Worm (Caenorhabditis elegans): Measurements from ENCODE around the gene F29G6.1.
A peak's percentile ranks its signal among the peaks of the same experiment; 100 is the strongest.

F29G6.1 gene

DNA sequence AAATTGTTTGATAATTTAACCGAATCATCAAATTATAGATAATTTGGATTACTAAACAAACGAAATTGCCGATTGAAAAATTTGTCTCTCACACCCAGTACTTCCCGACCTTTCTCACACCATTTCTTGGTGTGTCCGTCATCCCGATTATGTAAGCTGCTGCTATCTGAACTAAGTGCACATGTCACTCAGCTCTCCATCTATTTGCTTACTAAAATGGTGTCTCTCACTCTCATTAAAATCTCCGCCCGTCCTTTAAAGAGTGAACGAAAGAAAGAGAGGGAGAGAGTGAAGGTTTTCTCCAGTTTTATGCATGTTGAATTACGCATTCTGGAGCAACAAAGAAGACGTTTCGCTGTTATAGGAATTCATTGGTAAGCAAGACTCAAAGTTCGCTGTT lies 52.5 kb downstream of the F29G6.1 start:
- TF ChIP-seq nhr-76 (tag; optimal IDR thresholded peaks at IDR 0.05) (no peak), lsy-2 (tag; optimal IDR thresholded peaks at IDR 0.05) (no peak), egl-13 (tag; optimal IDR thresholded peaks at IDR 0.05) (no peak), lir-3 (tag; optimal IDR thresholded peaks at IDR 0.05; ENCODE audit: poor library complexity) (no peak), dsc-1 (tag; optimal IDR thresholded peaks at IDR 0.05) (peak; percentile 13), ceh-90 (tag; optimal IDR thresholded peaks at IDR 0.05) (no peak), mab-9 (GFP tag; IDR thresholded peaks at IDR 0.05) (no peak), unc-86 (tag; optimal IDR thresholded peaks at IDR 0.05) (peak; percentile 20), pqm-1 (tag; optimal IDR thresholded peaks at IDR 0.05) (no peak), snpc-4 (tag; optimal IDR thresholded peaks at IDR 0.05) (no peak), skn-1 (tag; optimal IDR thresholded peaks at IDR 0.05) (no peak), F16B12.6 (tag; optimal IDR thresholded peaks at IDR 0.05) (no peak), lin-35 (GFP tag; optimal IDR thresholded peaks at IDR 0.05) (no peak), pag-3 (tag; optimal IDR thresholded peaks at IDR 0.05; ENCODE audit: borderline replicate concordance, insufficient read depth) (no peak), unc-62 (GFP tag; optimal IDR thresholded peaks at IDR 0.05) (no peak), mdl-1 (tag; optimal IDR thresholded peaks at IDR 0.05) (no peak), alr-1 (tag; optimal IDR thresholded peaks at IDR 0.05; ENCODE audit: borderline replicate concordance) (no peak), lin-14 (GFP tag; optimal IDR thresholded peaks at IDR 0.05) (peak; percentile 43), elt-2 (tag; optimal IDR thresholded peaks at IDR 0.05) (no peak), nhr-90 (tag; optimal IDR thresholded peaks at IDR 0.05; ENCODE audit: poor library complexity) (no peak), fkh-8 (tag; optimal IDR thresholded peaks at IDR 0.05) (no peak)

DNA sequence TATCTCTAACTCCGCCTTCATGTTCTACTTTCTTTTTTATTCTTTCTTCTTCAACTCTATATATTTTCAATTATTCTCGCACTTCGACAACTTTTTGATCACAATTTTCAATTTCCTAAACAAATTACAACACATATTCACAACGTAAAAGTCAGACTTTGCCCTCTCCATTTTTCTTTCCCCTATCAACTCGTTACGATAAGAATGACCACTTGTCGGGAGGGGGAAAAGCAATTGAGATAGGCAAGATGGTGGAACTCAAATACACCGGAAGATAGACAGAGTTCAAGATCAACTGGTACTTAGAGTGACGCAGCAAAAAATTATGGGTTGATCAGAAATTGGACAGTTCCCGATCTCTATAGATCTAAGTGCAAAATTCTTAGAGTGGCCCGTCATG lies 53.0 kb downstream of the F29G6.1 start:
- TF ChIP-seq irx-1 (tag; optimal IDR thresholded peaks at IDR 0.05) (no peak), elt-2 (tag; optimal IDR thresholded peaks at IDR 0.05) (peak; percentile 35), nhr-237 (tag; optimal IDR thresholded peaks at IDR 0.05) (no peak), lin-13 (GFP tag; optimal IDR thresholded peaks at IDR 0.05) (no peak), hpl-2 (GFP tag; optimal IDR thresholded peaks at IDR 0.05) (no peak), aly-2 (tag; optimal IDR thresholded peaks at IDR 0.05) (no peak), egl-13 (tag; optimal IDR thresholded peaks at IDR 0.05) (no peak), ceh-63 (GFP tag; optimal IDR thresholded peaks at IDR 0.05) (no peak)

- TF ChIP-seq ceh-88 (GFP tag; IDR thresholded peaks at IDR 0.05) (no peak), lsy-2 (tag; optimal IDR thresholded peaks at IDR 0.05) (no peak), ces-1 (GFP tag; optimal IDR thresholded peaks at IDR 0.05) (no peak), vab-15 (tag; optimal IDR thresholded peaks at IDR 0.05) (peak; percentile 0), unc-130 (tag; optimal IDR thresholded peaks at IDR 0.05) (no peak), ets-5 (GFP tag; IDR thresholded peaks at IDR 0.05) (no peak), C04F5.9 (tag; optimal IDR thresholded peaks at IDR 0.05) (no peak), sptf-1 (tag; optimal IDR thresholded peaks at IDR 0.05) (no peak), hlh-4 (tag; optimal IDR thresholded peaks at IDR 0.05) (no peak), lin-14 (GFP tag; optimal IDR thresholded peaks at IDR 0.05) (peak; percentile 14), nhr-85 (tag) (peak; percentile 62), snu-23 (GFP tag; optimal IDR thresholded peaks at IDR 0.05) (no peak), unc-30 (tag; optimal IDR thresholded peaks at IDR 0.05) (no peak), mef-2 (tag; optimal IDR thresholded peaks at IDR 0.05) (no peak), skn-1 (tag; optimal IDR thresholded peaks at IDR 0.05) (no peak), ztf-4 (tag; optimal IDR thresholded peaks at IDR 0.05) (no peak), ceh-8 (GFP tag; optimal IDR thresholded peaks at IDR 0.05) (no peak), nhr-237 (tag; optimal IDR thresholded peaks at IDR 0.05) (no peak), mdl-1 (tag; optimal IDR thresholded peaks at IDR 0.05) (peak in 1 of 2 experiments; percentile 21), efl-1 (optimal IDR thresholded peaks at IDR 0.05) (no peak), efl-1 (GFP tag; optimal IDR thresholded peaks at IDR 0.05 in 1 of 2) (peak in 1 of 2 experiments; percentile 80), nhr-76 (tag; optimal IDR thresholded peaks at IDR 0.05) (no peak)
Measured at ce11 chrX:11555527-11556137, 53.6 kb downstream of the F29G6.1 start.
